Worm (Caenorhabditis elegans): Measurements from ENCODE around the gene prx-5.

DNA sequence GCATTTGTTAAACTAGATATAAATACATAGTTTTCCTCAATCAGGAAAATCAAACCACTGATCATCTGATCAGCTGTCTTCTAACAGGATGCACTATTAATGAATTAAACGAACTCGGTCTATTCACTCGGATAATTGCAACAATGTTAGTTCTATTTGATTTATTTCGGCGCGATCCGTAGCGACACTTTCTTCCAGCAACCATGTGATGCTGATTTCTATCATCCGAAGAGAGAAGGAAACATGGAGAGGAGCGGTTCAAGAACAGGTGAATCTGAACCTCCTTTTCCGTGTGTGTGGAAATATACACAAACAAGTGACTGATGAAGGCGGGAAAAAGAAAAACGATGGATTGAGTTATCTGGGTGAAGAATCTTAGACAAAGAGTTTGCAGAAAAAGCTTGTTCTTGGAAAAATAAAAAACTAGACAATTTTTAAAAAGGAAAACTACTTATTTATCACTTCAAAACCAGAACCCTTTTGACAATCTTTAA is 27.2 kb downstream of the prx-5 start:
- TF ChIP-seq ztf-23 (GFP tag; IDR thresholded peaks at IDR 0.05) (no peak), flt-1 (GFP tag; IDR thresholded peaks at IDR 0.05) (no peak), ztf-29 (GFP tag; IDR thresholded peaks at IDR 0.05) (no peak), cog-1 (tag; optimal IDR thresholded peaks at IDR 0.05) (no peak), ref-1 (GFP tag; conservative IDR thresholded peaks at IDR 0.05) (no peak), T22C8.4 (GFP tag; IDR thresholded peaks at IDR 0.05) (no peak), tab-1 (GFP tag; IDR thresholded peaks at IDR 0.05) (no peak)
